Worm (Caenorhabditis elegans): ENCODE data around the gene bed-1.

bed-1 gene

DNA sequence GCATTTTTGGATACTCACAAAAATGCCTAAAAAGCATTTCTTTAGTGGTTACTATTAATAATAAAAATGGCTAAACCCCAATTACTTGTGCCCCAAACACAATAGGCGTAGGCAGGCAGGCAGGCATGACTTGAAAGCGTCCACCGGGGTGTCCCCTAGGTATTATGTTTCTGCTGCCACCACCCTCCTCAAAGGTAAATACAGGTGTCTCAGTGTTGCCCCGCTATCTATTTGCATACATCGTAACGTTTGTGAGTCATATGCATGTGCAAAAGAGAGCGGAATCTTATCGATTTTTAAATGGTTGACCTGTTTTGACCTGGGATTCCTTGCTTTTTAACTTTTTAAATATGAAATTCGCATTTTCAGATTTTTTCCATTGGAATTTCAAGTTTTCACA, 28.5 kb upstream of the bed-1 start:
- TF ChIP-seq elt-2 (tag; optimal IDR thresholded peaks at IDR 0.05): no peak
- TF ChIP-seq pha-4 (tag; optimal IDR thresholded peaks at IDR 0.05): peak; percentile 46

DNA sequence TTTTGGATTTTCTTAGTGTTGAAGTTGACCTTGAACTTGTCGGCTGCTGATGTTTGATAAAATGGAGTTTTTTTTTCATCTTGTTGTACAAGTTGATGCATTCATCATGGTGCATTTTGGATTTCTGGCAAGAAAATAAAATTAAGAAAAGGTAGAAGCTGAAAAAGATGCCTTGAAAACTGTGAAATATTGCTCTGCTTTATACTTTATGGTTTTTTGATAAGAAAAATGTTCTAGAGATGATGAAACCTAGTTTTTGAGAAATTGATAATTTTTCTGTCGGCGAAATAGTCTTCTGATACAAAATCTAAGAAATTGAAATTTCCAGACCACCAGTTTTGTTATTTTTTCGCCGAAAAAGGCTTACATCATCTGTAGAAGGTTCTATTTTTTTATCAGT, 27.6 kb upstream of the bed-1 start, which contains the start of gene Y39B6A.69:
Gene Y39B6A.69, minus strand, starts transcription at position 101 of the 400 bp plus-strand sequence.
- no peak for TF ChIP-seq tbx-2 (tag; optimal IDR thresholded peaks at IDR 0.05)
- TF ChIP-seq nhr-12 (tag; optimal IDR thresholded peaks at IDR 0.05): no peak
- no peak for TF ChIP-seq elt-1 (tag; optimal IDR thresholded peaks at IDR 0.05)

DNA sequence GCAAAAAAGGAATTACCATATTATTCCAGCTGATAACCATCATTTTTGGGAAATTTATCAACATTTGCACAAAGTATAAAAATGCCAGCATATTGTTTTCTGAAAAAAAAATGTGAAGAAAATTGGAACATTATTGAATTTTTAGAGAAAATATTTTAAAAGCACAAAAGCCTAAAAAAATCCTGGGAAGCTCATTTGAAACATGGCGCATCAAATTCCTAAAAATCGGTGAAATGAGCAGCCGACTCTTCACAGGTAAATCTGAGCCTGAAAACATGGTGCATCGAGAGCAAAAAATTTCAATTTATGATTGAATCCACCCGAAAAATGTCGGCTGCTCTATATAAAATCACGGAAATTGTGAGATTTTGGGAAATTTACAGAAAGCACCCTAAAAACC, 24.3 kb upstream of the bed-1 start, which contains the start of gene Y39B6A.7:
Gene Y39B6A.7, minus strand, starts transcription at position 101 of the 400 bp plus-strand sequence.
- no peak for TF ChIP-seq R02D3.7 (tag; optimal IDR thresholded peaks at IDR 0.05)
- no peak for TF ChIP-seq nhr-25 (tag; optimal IDR thresholded peaks at IDR 0.05)
- TF ChIP-seq lsy-12 (tag; optimal IDR thresholded peaks at IDR 0.05): no peak
- TF ChIP-seq fkh-10 (GFP tag; optimal IDR thresholded peaks at IDR 0.05): no peak
- no peak for TF ChIP-seq nhr-77 (tag; optimal IDR thresholded peaks at IDR 0.05)
- no peak for TF ChIP-seq nhr-28 (tag; optimal IDR thresholded peaks at IDR 0.05)
- no peak for TF ChIP-seq nhr-12 (tag; optimal IDR thresholded peaks at IDR 0.05)
- no peak for TF ChIP-seq nfya-1 (tag; optimal IDR thresholded peaks at IDR 0.05; ENCODE audit: insufficient read depth)
- no peak for TF ChIP-seq elt-1 (tag; optimal IDR thresholded peaks at IDR 0.05)
- TF ChIP-seq daf-12 (tag; optimal IDR thresholded peaks at IDR 0.05): no peak
- TF ChIP-seq nhr-43 (tag; optimal IDR thresholded peaks at IDR 0.05; ENCODE audit: poor library complexity, severe bottlenecking): no peak
- TF ChIP-seq snpc-4 (tag; optimal IDR thresholded peaks at IDR 0.05): no peak
- no peak for TF ChIP-seq ceh-28 (tag; optimal IDR thresholded peaks at IDR 0.05)
- no peak for TF ChIP-seq fos-1 (tag; optimal IDR thresholded peaks at IDR 0.05)
- no peak for TF ChIP-seq ama-1 (optimal IDR thresholded peaks at IDR 0.05)
- TF ChIP-seq ceh-16 (tag; optimal IDR thresholded peaks at IDR 0.05): no peak
- TF ChIP-seq mml-1 (tag; optimal IDR thresholded peaks at IDR 0.05): no peak
- TF ChIP-seq mdl-1 (tag; optimal IDR thresholded peaks at IDR 0.05): no peak
- no peak for TF ChIP-seq ceh-9 (tag; optimal IDR thresholded peaks at IDR 0.05)

DNA sequence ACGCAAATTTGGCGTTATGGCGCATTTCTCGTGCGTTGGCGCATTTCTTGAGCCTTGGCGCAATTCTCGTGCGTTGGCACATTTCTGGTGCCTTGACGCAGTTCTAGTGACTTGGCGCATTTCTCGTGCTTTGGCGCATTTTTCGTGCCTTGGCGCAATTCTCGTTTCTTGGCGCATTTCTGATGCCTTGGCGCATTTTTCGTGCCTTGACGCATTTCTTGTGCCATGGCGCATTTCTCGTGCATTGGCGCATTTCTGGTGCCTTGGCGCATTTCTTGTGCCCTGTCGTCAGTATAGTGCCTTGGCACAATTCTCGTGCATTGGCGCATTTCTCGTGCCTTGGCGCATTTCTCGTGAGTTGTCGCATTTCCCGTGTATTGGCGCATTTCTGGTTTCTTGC, 23.6 kb upstream of the bed-1 start:
- no peak for TF ChIP-seq nhr-12 (tag; optimal IDR thresholded peaks at IDR 0.05)
- no peak for TF ChIP-seq aly-2 (tag; optimal IDR thresholded peaks at IDR 0.05)
- TF ChIP-seq snpc-4 (tag; optimal IDR thresholded peaks at IDR 0.05): no peak
- no peak for TF ChIP-seq skn-1 (tag; optimal IDR thresholded peaks at IDR 0.05)
- no peak for TF ChIP-seq R02D3.7 (tag; optimal IDR thresholded peaks at IDR 0.05)
- no peak for TF ChIP-seq ceh-28 (tag; optimal IDR thresholded peaks at IDR 0.05)
- TF ChIP-seq mml-1 (tag; optimal IDR thresholded peaks at IDR 0.05): no peak
- no peak for TF ChIP-seq nhr-76 (tag; optimal IDR thresholded peaks at IDR 0.05)
- TF ChIP-seq ama-1 (optimal IDR thresholded peaks at IDR 0.05): no peak
- no peak for TF ChIP-seq lsy-12 (tag; optimal IDR thresholded peaks at IDR 0.05)

DNA sequence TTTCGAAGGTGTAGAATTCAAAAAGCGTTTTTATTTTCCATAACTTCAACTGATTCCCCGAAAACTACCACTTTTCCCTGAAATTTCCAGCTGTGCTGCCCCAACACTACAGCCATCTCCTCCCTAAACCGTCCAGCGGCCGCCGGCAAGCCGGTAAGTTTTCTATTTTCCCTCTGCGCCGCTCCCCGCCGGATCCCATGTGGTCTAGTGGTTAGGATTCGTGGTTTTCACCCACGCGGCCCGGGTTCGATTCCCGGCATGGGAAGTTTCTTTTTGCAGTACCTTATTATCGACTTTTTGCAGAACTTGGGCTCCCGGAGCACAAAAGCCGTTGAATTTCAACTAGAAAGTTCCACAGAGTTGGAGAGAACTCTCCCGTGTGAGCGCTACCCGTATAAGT, 17.9 kb upstream of the bed-1 start:
- TF ChIP-seq eor-1 (tag; optimal IDR thresholded peaks at IDR 0.05) (no peak), ama-1 (optimal IDR thresholded peaks at IDR 0.05) (no peak), ztf-4 (tag; optimal IDR thresholded peaks at IDR 0.05) (no peak), nhr-23 (tag; optimal IDR thresholded peaks at IDR 0.05) (no peak), hmg-11 (tag; optimal IDR thresholded peaks at IDR 0.05) (peak; percentile 52)

DNA sequence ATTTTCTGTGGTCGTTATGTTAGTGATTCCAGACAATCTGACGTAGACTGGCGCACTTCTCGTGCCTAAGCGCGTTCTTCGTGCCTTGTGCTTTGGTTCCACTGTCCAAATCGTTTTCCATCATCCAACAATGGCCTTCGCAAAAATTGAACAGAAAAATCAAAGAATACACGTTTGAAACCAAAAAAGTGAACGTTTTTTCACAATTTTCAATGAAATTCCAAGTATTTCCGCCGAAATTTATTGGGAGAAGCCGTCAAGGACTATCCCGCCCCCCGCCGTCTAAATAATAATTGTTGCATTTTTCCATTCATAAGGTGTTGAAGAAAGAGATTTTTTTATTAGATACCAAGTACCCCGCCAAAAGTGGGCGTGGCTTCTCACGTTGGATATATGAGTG, 15.8 kb upstream of the bed-1 start, which contains the start of gene cpg-23:
Gene cpg-23, plus strand, starts transcription at position 301 of the 400 bp plus-strand sequence.
- no peak for TF ChIP-seq ceh-16 (tag; optimal IDR thresholded peaks at IDR 0.05)
- no peak for TF ChIP-seq pqm-1 (tag; optimal IDR thresholded peaks at IDR 0.05)
- TF ChIP-seq fos-1 (tag; optimal IDR thresholded peaks at IDR 0.05): no peak
- no peak for TF ChIP-seq hmg-11 (tag; optimal IDR thresholded peaks at IDR 0.05)
- no peak for TF ChIP-seq nhr-12 (tag; optimal IDR thresholded peaks at IDR 0.05)
- no peak for TF ChIP-seq ceh-28 (tag; optimal IDR thresholded peaks at IDR 0.05)
- no peak for TF ChIP-seq ztf-11 (tag; optimal IDR thresholded peaks at IDR 0.05)
- no peak for TF ChIP-seq ztf-4 (tag; optimal IDR thresholded peaks at IDR 0.05)
- no peak for TF ChIP-seq nhr-23 (tag; optimal IDR thresholded peaks at IDR 0.05)
- TF ChIP-seq skn-1 (tag; optimal IDR thresholded peaks at IDR 0.05): no peak
- TF ChIP-seq fkh-10 (GFP tag; optimal IDR thresholded peaks at IDR 0.05): no peak
- TF ChIP-seq unc-62 (GFP tag; optimal IDR thresholded peaks at IDR 0.05): no peak
- TF ChIP-seq nfya-1 (tag; optimal IDR thresholded peaks at IDR 0.05; ENCODE audit: insufficient read depth): no peak
- TF ChIP-seq ceh-9 (tag; optimal IDR thresholded peaks at IDR 0.05): no peak
- no peak for TF ChIP-seq mml-1 (tag; optimal IDR thresholded peaks at IDR 0.05)
- no peak for TF ChIP-seq nhr-77 (tag; optimal IDR thresholded peaks at IDR 0.05)
